Fruit fly (Drosophila melanogaster) whole organism, embryonic: ENCODE measurements around the gene Ciz1.

ENCODE experiments used
- Atf-2 ChIP-seq: fragments of 200-800 bp; sonication (Bioruptor generic); optimal IDR thresholded peaks from 2 replicates; lab custom pipeline; 2016; ENCODE audit warnings: missing biosample characterization, missing genetic modification characterization
- C15 ChIP-seq: fragments of 200-800 bp; sonication (Bioruptor generic); IDR thresholded peaks from 3 replicates; pipeline ENCODE4 v1.3.6; 2022; ENCODE audit warnings: missing biosample characterization, missing genetic modification characterization
- CG11504 ChIP-seq: fragments of 200-800 bp; sonication (Bioruptor generic); optimal IDR thresholded peaks from 3 replicates; lab custom pipeline; 2019; ENCODE audit warnings: missing biosample characterization, mild to moderate bottlenecking, missing genetic modification characterization, moderate library complexity
- CG14860 ChIP-seq: fragments of 200-800 bp; sonication (Bioruptor generic); IDR thresholded peaks from 3 replicates; pipeline ENCODE4 v1.3.6; 2022; ENCODE audit warnings: missing biosample characterization, missing genetic modification characterization; ENCODE audit not compliant: partially characterized antibody
- CG2116 ChIP-seq: fragments of 200-800 bp; sonication (Bioruptor generic); optimal IDR thresholded peaks from 3 replicates; lab custom pipeline; 2018; ENCODE audit warnings: missing biosample characterization, mild to moderate bottlenecking, missing genetic modification characterization
- CG5245 ChIP-seq: fragments of 200-800 bp; sonication (Bioruptor generic); optimal IDR thresholded peaks from 3 replicates; lab custom pipeline; 2016; ENCODE audit warnings: missing biosample characterization, missing genetic modification characterization
- CG6175 ChIP-seq: fragments of 200-800 bp; sonication (Bioruptor generic); IDR thresholded peaks from 3 replicates; pipeline ENCODE4 v1.3.6; 2022; ENCODE audit warnings: missing biosample characterization, missing genetic modification characterization
- Drgx ChIP-seq: fragments of 200-800 bp; sonication (Bioruptor generic); IDR thresholded peaks from 2 replicates; pipeline ENCODE4 v1.3.6; 2022; ENCODE audit warnings: missing biosample characterization, missing genetic modification characterization
- Ets97D ChIP-seq: fragments of 200-800 bp; sonication (Bioruptor generic); optimal IDR thresholded peaks from 3 replicates; lab custom pipeline; 2016; ENCODE audit warnings: missing biosample characterization, missing genetic modification characterization
- H2.0 ChIP-seq: fragments of 200-800 bp; sonication (Bioruptor generic); IDR thresholded peaks from 2 replicates; pipeline ENCODE4 v1.3.6; 2022; ENCODE audit warnings: missing biosample characterization, missing genetic modification characterization
- Hr39 ChIP-seq: fragments of >200 bp; optimal IDR thresholded peaks from 2 replicates; lab custom pipeline; 2017
- Hr78 ChIP-seq, 2 experiments: fragments of 200-800 bp in 1 of 2; fragments of >200 bp in 1 of 2; sonication (Bioruptor generic) in 1 of 2; optimal IDR thresholded peaks; 2 replicates each; lab custom pipeline; 2017 to 2019; ENCODE audit warnings: missing biosample characterization in 2 of 2, missing genetic modification characterization in 2 of 2, mild to moderate bottlenecking in 1 of 2, moderate library complexity in 1 of 2
- Med ChIP-seq: fragments of 200-800 bp; sonication (Bioruptor generic); peaks from one replicate; lab custom pipeline; 2016; ENCODE audit warnings: missing biosample characterization, missing genetic modification characterization, mild to moderate bottlenecking, inconsistent platforms, moderate library complexity
- Sox102F ChIP-seq: fragments of 200-800 bp; sonication (Bioruptor generic); optimal IDR thresholded peaks from 2 replicates; lab custom pipeline; 2018; ENCODE audit warnings: missing biosample characterization, mild to moderate bottlenecking, missing genetic modification characterization, moderate library complexity
- br ChIP-seq: fragments of >200 bp; optimal IDR thresholded peaks from 2 replicates; lab custom pipeline; 2017
- bsh ChIP-seq, 2 experiments: fragments of 200-800 bp; sonication (Bioruptor generic); optimal IDR thresholded peaks; 2 replicates each; lab custom pipeline; 2017 to 2018; ENCODE audit warnings: mild to moderate bottlenecking in 2 of 2, missing biosample characterization in 2 of 2, missing genetic modification characterization in 2 of 2, moderate library complexity in 1 of 2
- btn ChIP-seq: fragments of 200-800 bp; sonication (Bioruptor generic); optimal IDR thresholded peaks from 2 replicates; lab custom pipeline; 2016; ENCODE audit warnings: missing biosample characterization, missing genetic modification characterization
- chif ChIP-seq, 2 experiments: fragments of 200-800 bp; sonication (Bioruptor generic); optimal IDR thresholded peaks; 3 replicates each; lab custom pipeline; 2016; ENCODE audit warnings: missing biosample characterization in 2 of 2, missing genetic modification characterization in 2 of 2
- chinmo ChIP-seq: fragments of 200-800 bp; sonication (Bioruptor generic); IDR thresholded peaks from 4 replicates; pipeline ENCODE4 v1.3.6; 2022; ENCODE audit warnings: missing biosample characterization, missing genetic modification characterization; ENCODE audit not compliant: partially characterized antibody
- crol ChIP-seq: fragments of 200-800 bp; sonication (Bioruptor generic); IDR thresholded peaks from 2 replicates; pipeline ENCODE4 v1.3.6; 2022; ENCODE audit warnings: missing biosample characterization, missing genetic modification characterization
- ftz-f1 ChIP-seq: fragments of 200-800 bp; sonication (Bioruptor generic); optimal IDR thresholded peaks from 2 replicates; lab custom pipeline; 2016; ENCODE audit warnings: missing biosample characterization, missing genetic modification characterization
- gem ChIP-seq: fragments of 200-800 bp; sonication (Bioruptor generic); optimal IDR thresholded peaks from 2 replicates; lab custom pipeline; 2019; ENCODE audit warnings: missing biosample characterization, mild to moderate bottlenecking, missing genetic modification characterization, moderate library complexity
- inv ChIP-seq: fragments of 200-800 bp; sonication (Bioruptor generic); IDR thresholded peaks from 2 replicates; pipeline ENCODE4 v1.3.6; 2022; ENCODE audit warnings: missing biosample characterization, missing genetic modification characterization; ENCODE audit not compliant: partially characterized antibody
- nom ChIP-seq: fragments of 200-800 bp; sonication (Bioruptor generic); optimal IDR thresholded peaks from 2 replicates; lab custom pipeline; 2017; ENCODE audit warnings: missing biosample characterization, missing genetic modification characterization, mild to moderate bottlenecking, moderate library complexity, missing genetic modification reagents
- phol ChIP-seq: fragments of 200-800 bp; sonication (Bioruptor generic); optimal IDR thresholded peaks from 3 replicates; lab custom pipeline; 2018; ENCODE audit warnings: missing biosample characterization, mild to moderate bottlenecking, missing genetic modification characterization, moderate library complexity
- pros ChIP-seq: fragments of 200-800 bp; sonication (Bioruptor generic); optimal IDR thresholded peaks from 3 replicates; lab custom pipeline; 2019; ENCODE audit warnings: missing biosample characterization, mild to moderate bottlenecking, missing genetic modification characterization, moderate library complexity
- sens ChIP-seq: fragments of 200-800 bp; sonication (Bioruptor generic); peaks from one replicate; lab custom pipeline; 2016; ENCODE audit warnings: missing biosample characterization, missing genetic modification characterization
- sens-2 ChIP-seq: fragments of 200-800 bp; sonication (Bioruptor generic); IDR thresholded peaks from 2 replicates; pipeline ENCODE4 v1.3.6; 2022; ENCODE audit warnings: missing biosample characterization, missing genetic modification characterization
- sqz ChIP-seq: fragments of 200-800 bp; sonication (Bioruptor generic); optimal IDR thresholded peaks from 3 replicates; lab custom pipeline; 2018; ENCODE audit warnings: missing biosample characterization, mild to moderate bottlenecking, missing genetic modification characterization
- sr ChIP-seq: fragments of 200-800 bp; sonication (Bioruptor generic); IDR thresholded peaks from 3 replicates; pipeline ENCODE4 v1.3.6; 2022; ENCODE audit warnings: missing biosample characterization, missing genetic modification characterization
- ssp ChIP-seq: fragments of 200-800 bp; sonication (Bioruptor generic); IDR thresholded peaks from 2 replicates; pipeline ENCODE4 v1.3.6; 2022; ENCODE audit warnings: missing biosample characterization, missing genetic modification characterization
- unpg ChIP-seq: fragments of 200-800 bp; sonication (Bioruptor generic); optimal IDR thresholded peaks from 3 replicates; lab custom pipeline; 2018; ENCODE audit warnings: missing biosample characterization, mild to moderate bottlenecking, missing genetic modification characterization, moderate library complexity

Gene Ciz1

DNA sequence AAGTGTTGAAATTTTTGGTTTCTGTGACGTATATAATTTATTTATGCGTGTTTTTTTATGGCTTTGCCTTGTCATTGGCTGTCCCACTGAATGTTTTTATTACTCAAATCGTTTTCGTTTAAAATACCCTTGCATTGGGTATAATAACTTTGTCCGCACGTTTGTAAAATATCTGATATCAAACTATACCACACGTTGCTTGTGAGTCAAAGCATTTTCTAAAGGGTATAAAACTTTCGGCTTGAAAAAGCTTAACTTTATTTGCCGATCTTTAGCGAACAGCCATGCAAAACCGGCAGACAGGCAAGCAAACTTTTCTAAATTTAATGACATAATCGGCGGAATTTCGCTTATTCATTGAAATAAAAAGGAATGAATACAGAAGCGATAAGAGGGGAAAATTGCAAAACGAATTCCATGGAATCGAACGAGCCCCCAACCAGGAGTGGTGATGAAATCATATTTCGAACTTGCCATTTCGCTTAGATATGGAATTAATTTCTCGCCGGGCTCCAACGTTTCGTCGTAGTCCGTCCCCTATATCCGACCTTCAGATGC is 16.9 kb upstream of the Ciz1 start (continued):
- no peak for TF ChIP-seq CG2116 (GFP tag; lab: Kevin White, UChicago)
- no peak for TF ChIP-seq inv (GFP tag; lab: Robert Waterston, UW)
- TF ChIP-seq CG5245 (GFP tag; lab: Kevin White, UChicago) = no peak
- TF ChIP-seq unpg (GFP tag; lab: Kevin White, UChicago) = peak; percentile 44

DNA sequence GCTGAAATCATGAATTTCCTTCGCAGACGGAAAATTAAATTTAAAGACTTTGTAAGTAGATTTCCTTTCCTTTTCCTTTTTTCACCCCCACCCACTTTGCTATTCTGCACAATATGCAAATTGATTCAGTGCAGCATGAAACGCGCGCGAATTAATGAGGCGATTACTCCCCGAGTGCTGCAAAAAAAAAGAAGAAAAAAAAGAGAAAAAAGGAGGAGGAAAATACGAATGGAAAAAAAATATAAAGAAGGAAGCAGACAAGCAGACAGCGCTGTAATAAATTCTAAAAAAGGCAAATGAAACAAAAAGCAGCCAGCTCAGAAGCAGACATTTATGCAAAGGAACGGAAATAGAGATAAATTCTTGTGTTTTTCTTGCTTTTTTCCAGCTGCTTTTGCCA is 15.7 kb upstream of the Ciz1 start:
- TF ChIP-seq Drgx = peak; percentile 58
- peak; percentile 4 for TF ChIP-seq sqz
- peak in 1 of 2 experiments; percentile 95 for TF ChIP-seq bsh (GFP tag; optimal IDR thresholded peaks at IDR 0.05; lab: Kevin White, UChicago)
- TF ChIP-seq Hr39 = peak; percentile 65
- TF ChIP-seq nom = peak; percentile 96
- TF ChIP-seq C15 (GFP tag; lab: Robert Waterston, UW) = no peak

DNA sequence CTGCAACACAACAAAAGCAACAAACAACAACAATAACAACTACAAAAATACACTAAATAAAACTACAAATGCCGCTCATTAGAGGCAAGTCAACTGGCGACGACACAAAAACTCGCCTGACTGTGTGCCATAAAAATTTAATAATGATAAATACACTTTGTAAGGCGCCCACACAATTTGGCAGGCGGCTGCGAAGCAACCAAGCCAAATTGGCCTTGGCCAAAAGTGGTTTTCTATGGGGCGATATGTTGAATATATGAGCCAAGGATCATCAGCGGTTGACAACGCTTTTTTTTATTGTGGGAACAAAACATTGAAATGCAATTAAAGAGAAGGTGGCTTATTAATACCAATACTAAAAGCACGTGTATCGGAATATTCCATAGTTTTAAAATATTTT is 14.3 kb upstream of the Ciz1 start:
- TF ChIP-seq btn (GFP tag; lab: Kevin White, UChicago) (no peak), Med (GFP tag; lab: Kevin White, UChicago) (peak; percentile 69), chinmo (GFP tag; lab: Robert Waterston, UW) (0 out of 4 replicates have a peak, but pooled peaks have one; percentile 50), Ets97D (GFP tag; lab: Kevin White, UChicago) (no peak), CG14860 (GFP tag; lab: Robert Waterston, UW) (no peak), Atf-2 (GFP tag; lab: Kevin White, UChicago) (no peak), ftz-f1 (GFP tag; lab: Kevin White, UChicago) (peak; percentile 49), sr (GFP tag; lab: Robert Waterston, UW) (peak; percentile 87)

DNA sequence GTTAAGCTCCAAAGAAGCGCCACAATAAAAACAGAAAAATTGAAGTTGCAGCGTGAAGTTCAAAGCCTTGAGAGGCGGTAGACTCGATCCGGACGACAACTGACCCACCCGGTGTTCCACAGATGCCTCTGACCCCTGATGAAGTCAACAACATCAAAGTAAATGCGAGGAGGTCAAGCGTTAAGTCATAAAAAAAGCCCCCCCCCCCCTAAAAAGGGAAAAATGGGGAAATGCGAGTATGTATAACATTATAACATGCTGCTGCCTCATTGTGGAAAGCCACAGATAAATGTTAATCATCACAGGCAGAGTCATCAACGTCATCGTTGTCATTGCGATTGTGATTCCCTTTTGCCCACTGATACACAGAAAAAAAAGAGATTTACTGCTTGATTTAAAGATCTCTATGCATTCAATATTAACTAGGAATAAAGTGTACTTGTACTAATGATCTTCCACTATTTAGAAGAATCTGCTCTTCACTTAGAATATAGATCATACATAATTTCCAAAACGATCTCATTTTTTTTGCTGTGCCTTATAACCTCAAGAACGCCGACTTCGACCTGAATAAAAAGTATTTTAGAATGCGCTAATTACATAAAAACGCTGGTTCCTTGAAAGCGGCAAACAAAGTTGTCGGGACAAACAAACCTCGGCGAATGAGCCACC is 13.3 kb upstream of the Ciz1 start:
- TF ChIP-seq chinmo (GFP tag; lab: Robert Waterston, UW) (0 out of 4 replicates have a peak, but pooled peaks have one; percentile 25), br (lab: Kevin White, UChicago) (no peak), bsh (GFP tag; optimal IDR thresholded peaks at IDR 0.05; lab: Kevin White, UChicago) (peak in 1 of 2 experiments; percentile 12), gem (tag; lab: Kevin White, UChicago) (peak; percentile 12), Med (GFP tag; lab: Kevin White, UChicago) (peak; percentile 36), chif (GFP tag; optimal IDR thresholded peaks at IDR 0.05; lab: Kevin White, UChicago) (no peak), CG6175 (GFP tag; lab: Robert Waterston, UW) (no peak), Sox102F (GFP tag; lab: Kevin White, UChicago) (peak; percentile 17), H2.0 (0 out of 2 replicates have a peak, but pooled peaks have one; percentile 6), ssp (GFP tag; lab: Robert Waterston, UW) (no peak), sens (GFP tag; lab: Kevin White, UChicago) (peak; percentile 80), crol (GFP tag; lab: Robert Waterston, UW) (peak; percentile 52; the same call in 1 of the 2 replicates), Hr78 (GFP tag; optimal IDR thresholded peaks at IDR 0.05; lab: Kevin White, UChicago) (peak in 1 of 2 experiments; percentile 81), CG11504 (tag; lab: Kevin White, UChicago) (peak; percentile 9), phol (tag; lab: Kevin White, UChicago) (peak; percentile 7), pros (peak; percentile 2), sens-2 (GFP tag; lab: Robert Waterston, UW) (no peak)
